Worm (Caenorhabditis elegans) whole organism, L4 larva: ENCODE results near the gene srlf-12.

Experiments used
- F44E2.7 ChIP-seq: fragments of 200-800 bp; sonication (Bioruptor generic); IDR thresholded peaks from 2 replicates; pipeline ENCODE4 v2.1.2; 2022; ENCODE audit warnings: missing genetic modification characterization, missing compliant biosample characterization
- F49E8.2 ChIP-seq: sonication (generic microtip); optimal IDR thresholded peaks from 2 replicates; lab custom pipeline; 2016; ENCODE audit warnings: missing compliant biosample characterization, mild to moderate bottlenecking, missing genetic modification characterization, borderline replicate concordance
- Y5F2A.4 ChIP-seq: fragments of 200-800 bp; sonication (Bioruptor generic); optimal IDR thresholded peaks from 2 replicates; lab custom pipeline; 2018; ENCODE audit warnings: mild to moderate bottlenecking, missing genetic modification characterization, missing compliant biosample characterization
- ama-1 ChIP-seq: fragments of 150-350 bp; optimal IDR thresholded peaks from 2 replicates; lab custom pipeline; 2014; ENCODE audit warnings: inconsistent platforms, mixed read lengths
- ceh-62 ChIP-seq: sonication (generic microtip); optimal IDR thresholded peaks from 2 replicates; lab custom pipeline; 2017; ENCODE audit warnings: missing biosample characterization, missing genetic modification characterization
- ctbp-1 ChIP-seq: fragments of 200-800 bp; sonication (Bioruptor generic); IDR thresholded peaks from 2 replicates; pipeline ENCODE4 v1.3.6; 2022; ENCODE audit warnings: missing genetic modification reagents, missing genetic modification characterization, missing compliant biosample characterization
- daf-12 ChIP-seq: fragments of 150-350 bp; optimal IDR thresholded peaks from 2 replicates; lab custom pipeline; 2014; ENCODE audit warnings: missing biosample characterization, missing genetic modification reagents, missing genetic modification characterization
- daf-16 ChIP-seq, 3 experiments: sonication (generic microtip); optimal IDR thresholded peaks; 2 replicates each; lab custom pipeline; 2016 to 2017; ENCODE audit warnings: missing genetic modification characterization in 3 of 3, missing genetic modification reagents in 3 of 3, mild to moderate bottlenecking in 2 of 3, missing compliant biosample characterization in 2 of 3, missing biosample characterization in 1 of 3, moderate library complexity in 1 of 3
- daf-19 ChIP-seq: fragments of 200-800 bp; sonication (Bioruptor generic); conservative IDR thresholded peaks from 2 replicates; pipeline ENCODE4 v1.3.6; 2022; ENCODE audit warnings: missing genetic modification characterization, missing compliant biosample characterization
- dmd-6 ChIP-seq: fragments of 200-800 bp; sonication (Bioruptor generic); IDR thresholded peaks from 2 replicates; pipeline ENCODE4 v1.3.6; 2022; ENCODE audit warnings: missing genetic modification reagents, missing genetic modification characterization, missing compliant biosample characterization
- dmd-9 ChIP-seq: fragments of 200-800 bp; sonication (Bioruptor generic); IDR thresholded peaks from 2 replicates; pipeline ENCODE4 v1.3.6; 2022; ENCODE audit warnings: missing genetic modification reagents, missing genetic modification characterization, missing compliant biosample characterization
- dpl-1 ChIP-seq: fragments of 150-350 bp; optimal IDR thresholded peaks from 2 replicates; lab custom pipeline; 2014; ENCODE audit warnings: missing biosample characterization, missing genetic modification reagents, missing genetic modification characterization
- dve-1 ChIP-seq: sonication (generic microtip); optimal IDR thresholded peaks from 2 replicates; lab custom pipeline; 2017; ENCODE audit warnings: antibody characterized with exemption, mild to moderate bottlenecking, missing genetic modification characterization, missing compliant biosample characterization; ENCODE audit not compliant: insufficient read depth
- fkh-10 ChIP-seq: fragments of 150-350 bp; optimal IDR thresholded peaks from 2 replicates; lab custom pipeline; 2014; ENCODE audit warnings: missing biosample characterization, missing genetic modification reagents, missing genetic modification characterization
- jun-1 ChIP-seq: fragments of 150-350 bp; optimal IDR thresholded peaks from 2 replicates; lab custom pipeline; 2014; ENCODE audit warnings: missing biosample characterization, missing genetic modification reagents, missing genetic modification characterization
- lsy-2 ChIP-seq, 2 experiments: fragments of 150-350 bp in 1 of 2; sonication (generic microtip) in 1 of 2; optimal IDR thresholded peaks; 2 replicates each; lab custom pipeline; 2014 to 2017; ENCODE audit warnings: missing biosample characterization in 2 of 2, missing genetic modification characterization in 2 of 2
- madf-5 ChIP-seq, 2 experiments: fragments of 200-800 bp; sonication (Bioruptor generic); IDR thresholded peaks; 2 replicates each; pipeline ENCODE4 v1.3.6; 2022; ENCODE audit warnings: missing compliant biosample characterization in 2 of 2, missing genetic modification characterization in 2 of 2
- madf-9 ChIP-seq: fragments of 200-800 bp; sonication (Bioruptor generic); conservative IDR thresholded peaks from 2 replicates; pipeline ENCODE4 v1.3.6; 2022; ENCODE audit warnings: missing genetic modification reagents, missing genetic modification characterization, missing compliant biosample characterization
- mdl-1 ChIP-seq, 2 experiments: fragments of 150-350 bp in 1 of 2; sonication (generic microtip) in 1 of 2; optimal IDR thresholded peaks; 2 replicates each; lab custom pipeline; 2014 to 2017; ENCODE audit warnings: missing biosample characterization in 2 of 2, missing genetic modification characterization in 2 of 2
- mep-1 ChIP-seq: fragments of 150-350 bp; sonication (generic microtip); optimal IDR thresholded peaks from 3 replicates; lab custom pipeline; 2014; ENCODE audit warnings: missing biosample characterization, missing genetic modification characterization
- mes-2 ChIP-seq: sonication (generic microtip); optimal IDR thresholded peaks from 2 replicates; lab custom pipeline; 2016; ENCODE audit warnings: missing genotype, mild to moderate bottlenecking, missing genetic modification characterization, missing compliant biosample characterization; ENCODE audit not compliant: poor library complexity, severe bottlenecking
- nhr-102 ChIP-seq: sonication (generic microtip); optimal IDR thresholded peaks from 2 replicates; lab custom pipeline; 2016; ENCODE audit warnings: mild to moderate bottlenecking, missing genetic modification characterization, moderate library complexity, missing compliant biosample characterization
- nhr-11 ChIP-seq: fragments of 150-350 bp; optimal IDR thresholded peaks from 2 replicates; lab custom pipeline; 2014; ENCODE audit warnings: missing biosample characterization, missing genetic modification characterization
- nhr-111 ChIP-seq: fragments of 200-800 bp; sonication (Bioruptor generic); optimal IDR thresholded peaks from 2 replicates; lab custom pipeline; 2018; ENCODE audit warnings: mild to moderate bottlenecking, missing genetic modification characterization, missing compliant biosample characterization
- nhr-28 ChIP-seq: fragments of 150-350 bp; optimal IDR thresholded peaks from 2 replicates; lab custom pipeline; 2014; ENCODE audit warnings: missing biosample characterization, missing genetic modification characterization
- nhr-41 ChIP-seq: fragments of 200-800 bp; sonication (Bioruptor generic); IDR thresholded peaks from 2 replicates; pipeline ENCODE4 v1.3.6; 2022; ENCODE audit warnings: missing genetic modification reagents, missing genetic modification characterization, missing compliant biosample characterization
- nhr-6 ChIP-seq: fragments of 150-350 bp; optimal IDR thresholded peaks from 2 replicates; lab custom pipeline; 2014; ENCODE audit warnings: missing biosample characterization, missing genetic modification characterization
- php-3 ChIP-seq: fragments of 200-800 bp; sonication (Bioruptor generic); IDR thresholded peaks from 2 replicates; pipeline ENCODE4 v1.3.6; 2022; ENCODE audit warnings: missing genetic modification reagents, missing genetic modification characterization, missing compliant biosample characterization
- pqm-1 ChIP-seq: sonication (generic microtip); optimal IDR thresholded peaks from 2 replicates; lab custom pipeline; 2017; ENCODE audit warnings: missing biosample characterization, missing genetic modification characterization
- sdz-12 ChIP-seq: fragments of 200-800 bp; sonication (Bioruptor generic); optimal IDR thresholded peaks from 2 replicates; lab custom pipeline; 2018; ENCODE audit warnings: mild to moderate bottlenecking, missing genetic modification characterization, missing compliant biosample characterization
- set-16 ChIP-seq: fragments of 200-800 bp; sonication (Bioruptor generic); IDR thresholded peaks from 2 replicates; pipeline ENCODE4 v1.3.6; 2022; ENCODE audit warnings: missing genetic modification reagents, missing genetic modification characterization, missing compliant biosample characterization
- tag-97 ChIP-seq: fragments of 200-800 bp; sonication (Bioruptor generic); IDR thresholded peaks from 2 replicates; pipeline ENCODE4 v1.3.6; 2022; ENCODE audit warnings: missing genetic modification characterization, missing compliant biosample characterization
- tra-1 ChIP-seq: fragments of 200-800 bp; sonication (Bioruptor generic); IDR thresholded peaks from 2 replicates; pipeline ENCODE4 v1.3.6; 2022; ENCODE audit warnings: missing genetic modification reagents, missing genetic modification characterization, missing compliant biosample characterization
- unc-130 ChIP-seq: sonication (generic microtip); optimal IDR thresholded peaks from 2 replicates; lab custom pipeline; 2016; ENCODE audit warnings: missing genetic modification reagents, missing genetic modification characterization, missing compliant biosample characterization
- vab-7 ChIP-seq: fragments of 200-800 bp; sonication (Bioruptor generic); IDR thresholded peaks from 2 replicates; pipeline ENCODE4 v1.3.6; 2022; ENCODE audit warnings: missing genetic modification reagents, missing genetic modification characterization, missing compliant biosample characterization
- zip-11 ChIP-seq: fragments of 200-800 bp; sonication (Bioruptor generic); IDR thresholded peaks from 2 replicates; pipeline ENCODE4 v1.3.6; 2022; ENCODE audit warnings: missing genetic modification characterization, missing compliant biosample characterization

The srlf-12 gene

DNA sequence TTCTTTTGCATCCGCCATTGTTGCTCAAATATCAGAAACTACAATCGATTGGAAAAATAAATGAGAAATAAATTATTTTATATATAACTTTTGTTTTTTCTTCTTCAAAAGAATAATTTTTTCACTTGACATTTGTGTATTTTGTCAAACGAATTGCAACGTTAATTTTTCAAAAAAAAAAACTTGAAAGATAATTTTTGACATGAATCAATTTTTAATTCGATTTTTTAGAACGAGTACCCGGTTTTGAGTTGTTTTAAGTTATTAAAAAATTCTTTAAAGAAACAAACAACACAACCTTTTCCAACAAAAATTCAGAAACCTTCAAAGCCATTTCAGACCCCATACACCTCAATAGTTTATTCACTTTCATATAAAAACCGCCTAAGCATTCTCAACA is 7.6 kb downstream of the srlf-12 start, which contains the start of gene F13E9.5:
TSS of gene F13E9.5 (minus strand) at position 101 of the 400 bp plus-strand sequence.
- TF ChIP-seq fkh-10 (GFP tag; lab: Kevin White, UChicago) (no peak), nhr-41 (GFP tag; lab: Robert Waterston, UW) (no peak), jun-1 (no peak), madf-5 (GFP tag; IDR thresholded peaks at IDR 0.05; lab: Robert Waterston, UW) (no peak), nhr-11 (tag; lab: Kevin White, UChicago) (no peak), dpl-1 (GFP tag; lab: Kevin White, UChicago) (no peak), madf-9 (GFP tag; lab: Robert Waterston, UW) (no peak), mdl-1 (tag; optimal IDR thresholded peaks at IDR 0.05; lab: Kevin White, UChicago) (no peak), ceh-62 (no peak), lsy-2 (tag; optimal IDR thresholded peaks at IDR 0.05; lab: Kevin White, UChicago) (no peak), daf-12 (tag; lab: Kevin White, UChicago) (no peak), php-3 (GFP tag; lab: Robert Waterston, UW) (no peak), sdz-12 (GFP tag; lab: Kevin White, UChicago) (no peak)

- TF ChIP-seq unc-130 (GFP tag; lab: Kevin White, UChicago) = no peak
- TF ChIP-seq tag-97 (GFP tag; lab: Robert Waterston, UW) = no peak
- peak; percentile 2 for TF ChIP-seq pqm-1
- no peak for TF ChIP-seq daf-16 (GFP tag; optimal IDR thresholded peaks at IDR 0.05; lab: Kevin White, UChicago)
- no peak for TF ChIP-seq daf-16 (tag; optimal IDR thresholded peaks at IDR 0.05; lab: Kevin White, UChicago)
- no peak for TF ChIP-seq ctbp-1 (GFP tag; lab: Robert Waterston, UW)
- no peak for TF ChIP-seq dmd-6 (GFP tag; lab: Robert Waterston, UW)
- TF ChIP-seq dve-1 (tag; lab: Kevin White, UChicago) = peak; percentile 80
- no peak for TF ChIP-seq ama-1 (lab: Kevin White, UChicago)
- TF ChIP-seq nhr-6 (tag; lab: Kevin White, UChicago) = no peak
- no peak for TF ChIP-seq mes-2
- TF ChIP-seq mdl-1 (tag; optimal IDR thresholded peaks at IDR 0.05; lab: Kevin White, UChicago) = peak in 1 of 2 experiments; percentile 30
- peak; percentile 85 for TF ChIP-seq php-3 (GFP tag; lab: Robert Waterston, UW)
- TF ChIP-seq nhr-102 = no peak
Measured at ce11 chrIV:10881230-10881629, 10.7 kb downstream of the srlf-12 start, which contains the start of gene F13E9.13. Gene F13E9.13 (plus strand): TSS chrIV:10881546.

DNA sequence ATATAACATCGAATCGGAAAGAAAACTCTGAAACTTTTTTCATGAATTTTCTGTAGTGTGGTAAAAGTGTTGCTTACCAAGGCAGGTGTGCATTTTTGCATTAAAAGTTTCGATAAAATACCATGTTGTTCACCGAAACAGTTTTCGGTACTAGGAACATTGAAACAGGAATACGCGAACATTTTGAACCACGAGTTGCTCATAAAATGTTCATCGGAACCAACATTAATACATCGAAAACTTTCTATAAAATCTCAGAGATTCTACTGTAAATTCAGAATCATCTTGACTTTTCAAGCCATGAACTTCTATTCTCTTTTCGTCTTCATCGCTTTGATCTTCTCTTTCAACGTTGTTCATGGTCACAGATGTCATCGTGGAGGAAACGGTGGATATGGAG is 11.6 kb downstream of the srlf-12 start, which contains the start of gene fipr-15:
TSS of gene fipr-15 (plus strand) at position 301 of the 400 bp plus-strand sequence.
- TF ChIP-seq fkh-10 (GFP tag; lab: Kevin White, UChicago) = no peak
- TF ChIP-seq tra-1 = no peak
- TF ChIP-seq Y5F2A.4 (GFP tag; lab: Kevin White, UChicago) = no peak
- TF ChIP-seq F44E2.7 (GFP tag; lab: Robert Waterston, UW) = no peak
- TF ChIP-seq nhr-111 (GFP tag; lab: Kevin White, UChicago) = no peak
- no peak for TF ChIP-seq nhr-41 (GFP tag; lab: Robert Waterston, UW)
- no peak for TF ChIP-seq php-3 (GFP tag; lab: Robert Waterston, UW)
- no peak for TF ChIP-seq mep-1 (tag; lab: Kevin White, UChicago)
- no peak for TF ChIP-seq vab-7 (GFP tag; lab: Robert Waterston, UW)
- TF ChIP-seq daf-19 (GFP tag; lab: Robert Waterston, UW) = no peak
- TF ChIP-seq nhr-28 = no peak
- no peak for TF ChIP-seq zip-11
- TF ChIP-seq dmd-9 = no peak
- TF ChIP-seq set-16 (GFP tag; lab: Robert Waterston, UW) = no peak
- TF ChIP-seq F49E8.2 (tag; lab: Kevin White, UChicago) = no peak
- TF ChIP-seq, all 104 proteins: peak for 0
